Worm (Caenorhabditis elegans) whole organism, late embryonic: ENCODE results near the gene F37A4.4.

Source experiments
- C08G9.2 ChIP-seq: sonication (generic microtip); optimal IDR thresholded peaks from 2 replicates; lab custom pipeline; 2016; ENCODE audit warnings: mild to moderate bottlenecking, missing genetic modification characterization, moderate library complexity, missing compliant biosample characterization
- C38D4.7 ChIP-seq: fragments of 200-800 bp; sonication (Bioruptor generic); optimal IDR thresholded peaks from 2 replicates; lab custom pipeline; 2018; ENCODE audit warnings: mild to moderate bottlenecking, missing genetic modification characterization, moderate library complexity, missing compliant biosample characterization
- K09A11.1 ChIP-seq: sonication (generic microtip); optimal IDR thresholded peaks from 2 replicates; lab custom pipeline; 2017; ENCODE audit warnings: antibody characterized with exemption, mild to moderate bottlenecking, missing genetic modification characterization, missing compliant biosample characterization; ENCODE audit not compliant: insufficient read depth
- ceh-19 ChIP-seq: fragments of 200-800 bp; sonication (Bioruptor generic); optimal IDR thresholded peaks from 2 replicates; lab custom pipeline; 2018; ENCODE audit warnings: mild to moderate bottlenecking, missing genetic modification characterization, missing compliant biosample characterization
- ceh-22 ChIP-seq: sonication (generic microtip); optimal IDR thresholded peaks from 2 replicates; lab custom pipeline; 2017; ENCODE audit warnings: missing biosample characterization, missing genetic modification characterization
- ceh-30 ChIP-seq: fragments of 150-350 bp; optimal IDR thresholded peaks from 2 replicates; lab custom pipeline; 2014; ENCODE audit warnings: missing biosample characterization, missing genetic modification characterization
- ceh-31 ChIP-seq: sonication (generic microtip); optimal IDR thresholded peaks from 2 replicates; lab custom pipeline; 2016; ENCODE audit warnings: missing genetic modification characterization, missing compliant biosample characterization
- ceh-48 ChIP-seq: sonication (generic microtip); optimal IDR thresholded peaks from 2 replicates; lab custom pipeline; 2016; ENCODE audit warnings: missing genetic modification characterization, inconsistent platforms, missing compliant biosample characterization
- ceh-6 ChIP-seq: fragments of 200-800 bp; sonication (Bioruptor generic); optimal IDR thresholded peaks from 2 replicates; lab custom pipeline; 2018; ENCODE audit warnings: mild to moderate bottlenecking, missing genetic modification characterization, missing compliant biosample characterization
- ceh-9 ChIP-seq: sonication (generic microtip); optimal IDR thresholded peaks from 2 replicates; lab custom pipeline; 2016; ENCODE audit warnings: mild to moderate bottlenecking, missing genetic modification characterization, inconsistent platforms, missing compliant biosample characterization
- dmd-4 ChIP-seq: sonication (generic microtip); optimal IDR thresholded peaks from 2 replicates; lab custom pipeline; 2016; ENCODE audit warnings: borderline replicate concordance, missing genetic modification characterization, missing compliant biosample characterization
- dve-1 ChIP-seq: sonication (generic microtip); optimal IDR thresholded peaks from 2 replicates; lab custom pipeline; 2017; ENCODE audit warnings: antibody characterized with exemption, mild to moderate bottlenecking, missing genetic modification characterization, missing compliant biosample characterization
- elt-2 ChIP-seq: sonication (generic microtip); optimal IDR thresholded peaks from 2 replicates; lab custom pipeline; 2016; ENCODE audit warnings: missing genetic modification reagents, missing genetic modification characterization, missing compliant biosample characterization
- ets-4 ChIP-seq: sonication (generic microtip); optimal IDR thresholded peaks from 2 replicates; lab custom pipeline; 2016; ENCODE audit warnings: missing genetic modification characterization, missing compliant biosample characterization
- fax-1 ChIP-seq: sonication (generic microtip); optimal IDR thresholded peaks from 2 replicates; lab custom pipeline; 2016; ENCODE audit warnings: missing genotype, missing genetic modification characterization, missing compliant biosample characterization
- gmeb-2 ChIP-seq: sonication (generic microtip); optimal IDR thresholded peaks from 2 replicates; lab custom pipeline; 2016; ENCODE audit warnings: missing genetic modification characterization, inconsistent platforms, missing compliant biosample characterization
- hlh-6 ChIP-seq: sonication (generic microtip); optimal IDR thresholded peaks from 2 replicates; lab custom pipeline; 2016; ENCODE audit warnings: missing genotype, missing genetic modification characterization, missing compliant biosample characterization
- lim-6 ChIP-seq: sonication (generic microtip); optimal IDR thresholded peaks from 2 replicates; lab custom pipeline; 2016; ENCODE audit warnings: missing genetic modification characterization, missing compliant biosample characterization
- lin-11 ChIP-seq: fragments of 200-800 bp; sonication (Bioruptor generic); optimal IDR thresholded peaks from 2 replicates; lab custom pipeline; 2018; ENCODE audit warnings: mild to moderate bottlenecking, missing genetic modification characterization, missing compliant biosample characterization
- madf-2 ChIP-seq: sonication (generic microtip); optimal IDR thresholded peaks from 2 replicates; lab custom pipeline; 2017; ENCODE audit warnings: missing genetic modification characterization, missing compliant biosample characterization
- mec-3 ChIP-seq: sonication (generic microtip); optimal IDR thresholded peaks from 2 replicates; lab custom pipeline; 2016; ENCODE audit warnings: borderline replicate concordance, missing genetic modification characterization, missing compliant biosample characterization
- nhr-11 ChIP-seq: fragments of 150-350 bp; optimal IDR thresholded peaks from 2 replicates; lab custom pipeline; 2014; ENCODE audit warnings: missing biosample characterization, missing genetic modification characterization
- nhr-232 ChIP-seq: sonication (generic microtip); optimal IDR thresholded peaks from 2 replicates; lab custom pipeline; 2016; ENCODE audit warnings: missing genetic modification characterization, missing compliant biosample characterization
- npax-4 ChIP-seq: sonication (generic microtip); optimal IDR thresholded peaks from 2 replicates; lab custom pipeline; 2016; ENCODE audit warnings: missing genetic modification characterization, missing compliant biosample characterization
- pag-3 ChIP-seq: sonication (generic microtip); optimal IDR thresholded peaks from 2 replicates; lab custom pipeline; 2016; ENCODE audit warnings: missing compliant biosample characterization, missing genetic modification characterization, borderline replicate concordance
- pha-2 ChIP-seq: sonication (generic microtip); optimal IDR thresholded peaks from 2 replicates; lab custom pipeline; 2017; ENCODE audit warnings: mild to moderate bottlenecking, missing genetic modification characterization, missing compliant biosample characterization
- pros-1 ChIP-seq: fragments of 150-350 bp; optimal IDR thresholded peaks from 2 replicates; lab custom pipeline; 2014; ENCODE audit warnings: missing biosample characterization, missing genetic modification reagents, missing genetic modification characterization
- ref-2 ChIP-seq: sonication (generic microtip); optimal IDR thresholded peaks from 2 replicates; lab custom pipeline; 2016; ENCODE audit warnings: missing genetic modification characterization, missing compliant biosample characterization
- tbx-2 ChIP-seq: sonication (generic microtip); optimal IDR thresholded peaks from 2 replicates; lab custom pipeline; 2016; ENCODE audit warnings: missing genetic modification characterization, missing compliant biosample characterization
- ttx-3 ChIP-seq: sonication (generic microtip); optimal IDR thresholded peaks from 2 replicates; lab custom pipeline; 2016; ENCODE audit warnings: missing genetic modification reagents, missing genetic modification characterization, missing compliant biosample characterization
- unc-3 ChIP-seq, 2 experiments: fragments of 200-800 bp in 1 of 2; sonication (Bioruptor generic) in 1 of 2; sonication (generic microtip) in 1 of 2; conservative IDR thresholded peaks in 1 of 2; optimal IDR thresholded peaks in 1 of 2; 2 replicates each; pipeline versions ENCODE4 v1.3.6 to Lab custom; 2016 to 2022; ENCODE audit warnings: missing compliant biosample characterization in 2 of 2, missing genetic modification characterization in 2 of 2, missing genetic modification reagents in 1 of 2
- unc-86 ChIP-seq: sonication (generic microtip); optimal IDR thresholded peaks from 2 replicates; lab custom pipeline; 2016; ENCODE audit warnings: missing genetic modification characterization, missing compliant biosample characterization

F37A4.4 gene

ce11 chrIII:6746668-6747067 lies 33.3 kb downstream of the F37A4.4 start:
- no peak for TF ChIP-seq unc-86
- no peak for TF ChIP-seq dve-1 (tag; lab: Kevin White, UChicago)
- no peak for TF ChIP-seq C08G9.2 (tag; lab: Kevin White, UChicago)
- no peak for TF ChIP-seq elt-2 (tag; lab: Kevin White, UChicago)
- no peak for TF ChIP-seq lim-6 (tag; lab: Kevin White, UChicago)
- no peak for TF ChIP-seq unc-3 (GFP tag; conservative IDR thresholded peaks at IDR 0.05; lab: Robert Waterston, UW)
- no peak for TF ChIP-seq unc-3 (tag; optimal IDR thresholded peaks at IDR 0.05; lab: Kevin White, UChicago)
- TF ChIP-seq dmd-4 (tag; lab: Kevin White, UChicago), result no peak
- TF ChIP-seq C38D4.7 (GFP tag; lab: Kevin White, UChicago), result no peak
- TF ChIP-seq ceh-30 (tag; lab: Kevin White, UChicago), result no peak
- no peak for TF ChIP-seq fax-1
- no peak for TF ChIP-seq ref-2
- TF ChIP-seq ceh-6 (GFP tag; lab: Kevin White, UChicago), result no peak
- TF ChIP-seq gmeb-2, result no peak
- TF ChIP-seq ttx-3 (tag; lab: Kevin White, UChicago), result no peak
- TF ChIP-seq ceh-48, result no peak

- no peak for TF ChIP-seq hlh-6
- no peak for TF ChIP-seq ceh-31 (tag; lab: Kevin White, UChicago)
- TF ChIP-seq nhr-11, result no peak
- TF ChIP-seq npax-4 (tag; lab: Kevin White, UChicago), result no peak
- no peak for TF ChIP-seq pag-3 (tag; lab: Kevin White, UChicago)
- TF ChIP-seq ceh-48, result no peak
- TF ChIP-seq ceh-19 (GFP tag; lab: Kevin White, UChicago), result no peak
- no peak for TF ChIP-seq pha-2 (tag; lab: Kevin White, UChicago)
- TF ChIP-seq nhr-232, result no peak
- no peak for TF ChIP-seq mec-3
- no peak for TF ChIP-seq lin-11
- TF ChIP-seq ceh-22 (tag; lab: Kevin White, UChicago), result no peak
Observed at ce11 chrIII:6752612-6753011, 39.2 kb downstream of the F37A4.4 start.

ce11 chrIII:6756769-6757168 lies 43.4 kb downstream of the F37A4.4 start:
- TF ChIP-seq pag-3 (tag; lab: Kevin White, UChicago), result no peak
- TF ChIP-seq mec-3, result no peak
- TF ChIP-seq ceh-9, result no peak
- TF ChIP-seq dve-1 (tag; lab: Kevin White, UChicago), result no peak
- no peak for TF ChIP-seq dmd-4 (tag; lab: Kevin White, UChicago)
- TF ChIP-seq ets-4, result no peak
- TF ChIP-seq madf-2, result no peak
- TF ChIP-seq ceh-6 (GFP tag; lab: Kevin White, UChicago), result no peak
- no peak for TF ChIP-seq tbx-2
- no peak for TF ChIP-seq ceh-31 (tag; lab: Kevin White, UChicago)
- no peak for TF ChIP-seq K09A11.1 (tag; lab: Kevin White, UChicago)
- no peak for TF ChIP-seq gmeb-2
- no peak for TF ChIP-seq ttx-3 (tag; lab: Kevin White, UChicago)
- TF ChIP-seq pros-1 (tag; lab: Kevin White, UChicago), result no peak
